Worm (Caenorhabditis elegans): ENCODE data around the gene fat-3.

DNA sequence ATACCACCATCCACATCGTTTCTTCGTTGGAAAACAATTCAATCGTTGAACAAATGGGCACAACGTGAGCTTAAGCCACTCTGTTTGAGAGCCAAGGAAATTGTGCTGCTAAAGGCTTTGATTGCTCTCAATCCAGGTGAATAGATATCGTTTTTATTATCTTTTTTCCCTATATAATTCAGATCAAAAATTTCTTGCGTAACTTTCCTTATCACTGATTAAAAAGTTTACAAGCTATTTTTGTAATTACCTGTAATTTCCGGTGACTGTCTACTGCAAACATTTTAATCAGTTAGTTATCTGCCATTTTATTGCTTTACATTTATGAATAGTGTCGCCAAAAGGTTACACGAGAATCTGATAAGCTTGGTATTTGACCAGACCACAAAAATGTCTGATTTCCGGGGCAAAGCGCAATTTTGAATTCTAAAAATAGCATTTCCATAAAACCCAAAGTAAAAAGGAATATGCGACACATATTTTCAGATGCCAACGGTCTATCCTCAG, 40.1 kb upstream of the fat-3 start:
- no peak for TF ChIP-seq hpl-2 (GFP tag; optimal IDR thresholded peaks at IDR 0.05)
- TF ChIP-seq lin-15B (tag; optimal IDR thresholded peaks at IDR 0.05) = no peak
- TF ChIP-seq egl-27 (tag; optimal IDR thresholded peaks at IDR 0.05) = no peak
- TF ChIP-seq zag-1 (tag; optimal IDR thresholded peaks at IDR 0.05) = no peak
- no peak for TF ChIP-seq ces-1 (GFP tag; optimal IDR thresholded peaks at IDR 0.05)
- TF ChIP-seq mdl-1 (tag; optimal IDR thresholded peaks at IDR 0.05) = no peak
- no peak for TF ChIP-seq ama-1 (optimal IDR thresholded peaks at IDR 0.05)
- no peak for TF ChIP-seq xbp-1 (tag; optimal IDR thresholded peaks at IDR 0.05)
- TF ChIP-seq fkh-10 (GFP tag; optimal IDR thresholded peaks at IDR 0.05) = no peak
- peak; percentile 87 for TF ChIP-seq tlp-1 (tag; optimal IDR thresholded peaks at IDR 0.05)
- no peak for TF ChIP-seq lin-14 (GFP tag; optimal IDR thresholded peaks at IDR 0.05)
- TF ChIP-seq lin-35 (GFP tag; optimal IDR thresholded peaks at IDR 0.05) = no peak
- TF ChIP-seq C16A3.4 (tag; optimal IDR thresholded peaks at IDR 0.05) = no peak
